Worm (Caenorhabditis elegans): ENCODE results near the gene ZK795.3.
A peak's percentile ranks its signal among the peaks of the same experiment; 100 is the strongest.

ZK795.3 gene

ce11 chrIV:12547824-12548223 lies 11.3 kb upstream of the ZK795.3 start, which contains the start of gene ipmk-1:
Gene ipmk-1 (plus strand): TSS chrIV:12548124.
- TF ChIP-seq C38D4.7 (GFP tag; optimal IDR thresholded peaks at IDR 0.05) = no peak
- no peak for TF ChIP-seq sdc-2 (tag; optimal IDR thresholded peaks at IDR 0.05)
- no peak for TF ChIP-seq hlh-6 (tag; optimal IDR thresholded peaks at IDR 0.05)
- no peak for TF ChIP-seq dve-1 (tag; optimal IDR thresholded peaks at IDR 0.05)
- no peak for TF ChIP-seq hlh-13 (GFP tag; optimal IDR thresholded peaks at IDR 0.05)
- TF ChIP-seq zip-5 (tag; optimal IDR thresholded peaks at IDR 0.05) = no peak
- no peak for TF ChIP-seq pqm-1 (tag; optimal IDR thresholded peaks at IDR 0.05)
- TF ChIP-seq ceh-2 (tag; optimal IDR thresholded peaks at IDR 0.05) = no peak
- no peak for TF ChIP-seq ama-1 (optimal IDR thresholded peaks at IDR 0.05)
- no peak for TF ChIP-seq dmd-4 (tag; optimal IDR thresholded peaks at IDR 0.05; ENCODE audit: borderline replicate concordance)
- TF ChIP-seq Y22D7AL.16 (tag; optimal IDR thresholded peaks at IDR 0.05) = no peak

- no peak for TF ChIP-seq ztf-16 (tag; optimal IDR thresholded peaks at IDR 0.05)
- no peak for TF ChIP-seq hlh-15 (tag; optimal IDR thresholded peaks at IDR 0.05)
- TF ChIP-seq tbx-2 (tag; optimal IDR thresholded peaks at IDR 0.05) = peak; percentile 7
- TF ChIP-seq sox-2 (GFP tag; IDR thresholded peaks at IDR 0.05) = no peak
- no peak for TF ChIP-seq elt-2 (tag; optimal IDR thresholded peaks at IDR 0.05)
- no peak for TF ChIP-seq nfya-1 (tag; optimal IDR thresholded peaks at IDR 0.05)
- TF ChIP-seq ceh-48 (tag; optimal IDR thresholded peaks at IDR 0.05) = no peak
Observed at ce11 chrIV:12549014-12549413, 10.2 kb upstream of the ZK795.3 start.

- TF ChIP-seq pha-4 (tag; optimal IDR thresholded peaks at IDR 0.05) (no peak), pag-3 (tag; optimal IDR thresholded peaks at IDR 0.05; ENCODE audit: borderline replicate concordance) (no peak), ceh-31 (tag; optimal IDR thresholded peaks at IDR 0.05) (peak; percentile 36), nhr-11 (tag; optimal IDR thresholded peaks at IDR 0.05) (no peak), hlh-15 (tag; optimal IDR thresholded peaks at IDR 0.05) (no peak)
Observed at ce11 chrIV:12551944-12552343, 7.2 kb upstream of the ZK795.3 start.

ce11 chrIV:12560568-12560967 lies 1.4 kb downstream of the ZK795.3 start, which contains the start of gene snb-7:
Gene snb-7 (plus strand): TSS chrIV:12560868.
- TF ChIP-seq ceh-14 (tag; optimal IDR thresholded peaks at IDR 0.05) (no peak), unc-55 (GFP tag; optimal IDR thresholded peaks at IDR 0.05) (no peak), pros-1 (tag; optimal IDR thresholded peaks at IDR 0.05) (no peak), hlh-6 (tag; optimal IDR thresholded peaks at IDR 0.05) (no peak), T23F11.4 (GFP tag; optimal IDR thresholded peaks at IDR 0.05) (no peak)

- TF ChIP-seq sdc-2 (tag; optimal IDR thresholded peaks at IDR 0.05) (no peak), ceh-19 (GFP tag; optimal IDR thresholded peaks at IDR 0.05) (no peak), pha-4 (tag; optimal IDR thresholded peaks at IDR 0.05) (no peak), ceh-6 (GFP tag; optimal IDR thresholded peaks at IDR 0.05) (no peak), hlh-13 (GFP tag; optimal IDR thresholded peaks at IDR 0.05) (no peak), K02D7.2 (tag; optimal IDR thresholded peaks at IDR 0.05) (no peak), hlh-6 (tag; optimal IDR thresholded peaks at IDR 0.05) (no peak), fkh-10 (GFP tag; optimal IDR thresholded peaks at IDR 0.05) (no peak), ref-2 (tag; optimal IDR thresholded peaks at IDR 0.05) (no peak), fkh-6 (tag; optimal IDR thresholded peaks at IDR 0.05) (no peak)
Observed at ce11 chrIV:12565933-12566540, 6.9 kb downstream of the ZK795.3 start, which contains the start of gene eak-7. Gene eak-7 (minus strand): TSS chrIV:12565983.
